ENCODE assay signal across 5 fruit fly cellular contexts in genomic region chr3L:19904411-19905135, dm6.
TF ChIP-seq lines count a peak whose summit lies in the region.

No protein-coding gene starts in this region.

- TF ChIP-seq CTCF in whole organism, embryonic (GFP tag; optimal IDR thresholded peaks at IDR 0.05; lab: Kevin White, UChicago) = no peak

TF ChIP-seq in whole organism, adult, 20 proteins besides CTCF, POLR2A, EP300 and RAD21:
- TF ChIP-seq tj (GFP tag; optimal IDR thresholded peaks at IDR 0.05; lab: Kevin White, UChicago) (peak; percentile 57), ovo (GFP tag; optimal IDR thresholded peaks at IDR 0.05; lab: Kevin White, UChicago) (no peak), kay (GFP tag; lab: Kevin White, UChicago; ENCODE audit: borderline replicate concordance) (peak; percentile 85), cic (GFP tag; optimal IDR thresholded peaks at IDR 0.05; lab: Kevin White, UChicago) (peak; percentile 44), CG12768 (GFP tag; optimal IDR thresholded peaks at IDR 0.05; lab: Kevin White, UChicago) (peak; percentile 49)

TF ChIP-seq in whole organism, embryonic, 481 proteins besides CTCF, POLR2A, EP300 and RAD21:
- TF ChIP-seq CG4360 (GFP tag; IDR thresholded peaks at IDR 0.05; lab: Robert Waterston, UW) = peak; percentile 97
- peak; percentile 12 for TF ChIP-seq sd (tag; optimal IDR thresholded peaks at IDR 0.05; lab: Kevin White, UChicago)
- TF ChIP-seq NC2β (GFP tag; optimal IDR thresholded peaks at IDR 0.05; lab: Kevin White, UChicago) = no peak
- peak; percentile 16 for TF ChIP-seq kni (GFP tag; optimal IDR thresholded peaks at IDR 0.05; lab: Kevin White, UChicago)
- TF ChIP-seq seq (GFP tag; IDR thresholded peaks at IDR 0.05; lab: Robert Waterston, UW) = no peak
- TF ChIP-seq dm (GFP tag; optimal IDR thresholded peaks at IDR 0.05; lab: Kevin White, UChicago) = no peak
- peak in 1 of 2 experiments; percentile 79 for TF ChIP-seq Pdp1 (GFP tag; optimal IDR thresholded peaks at IDR 0.05; lab: Kevin White, UChicago)
- peak; percentile 36; the same call in 1 of the 2 replicates for TF ChIP-seq stc (GFP tag; IDR thresholded peaks at IDR 0.05; lab: Robert Waterston, UW)
- no peak for TF ChIP-seq pan (optimal IDR thresholded peaks at IDR 0.05; lab: Kevin White, UChicago)
- TF ChIP-seq pan (GFP tag; optimal IDR thresholded peaks at IDR 0.05 in 1 of 2, IDR thresholded peaks at IDR 0.05 in 1 of 2) = no peak
- TF ChIP-seq CG3726 (GFP tag; IDR thresholded peaks at IDR 0.05; lab: Robert Waterston, UW) = no peak
- peak; percentile 34 for TF ChIP-seq cg (GFP tag; optimal IDR thresholded peaks at IDR 0.05; lab: Kevin White, UChicago)
- no peak for TF ChIP-seq p53 (GFP tag; optimal IDR thresholded peaks at IDR 0.05; lab: Kevin White, UChicago)
- TF ChIP-seq lab (GFP tag; optimal IDR thresholded peaks at IDR 0.05; lab: Kevin White, UChicago) = peak; percentile 1
- TF ChIP-seq vnd (GFP tag; IDR thresholded peaks at IDR 0.05; lab: Robert Waterston, UW; ENCODE audit: partially characterized antibody) = no peak
- no peak for TF ChIP-seq bcd (GFP tag; optimal IDR thresholded peaks at IDR 0.05; lab: Kevin White, UChicago)
- TF ChIP-seq Med (GFP tag; lab: Kevin White, UChicago) = peak; percentile 47

TF ChIP-seq in whole organism, prepupa, 60 proteins besides CTCF, POLR2A, EP300 and RAD21 (continues in another document):
- TF ChIP-seq acj6 (GFP tag; optimal IDR thresholded peaks at IDR 0.05; lab: Kevin White, UChicago) (no peak), Smox (GFP tag; optimal IDR thresholded peaks at IDR 0.05; lab: Kevin White, UChicago) (no peak), CG3919 (GFP tag; optimal IDR thresholded peaks at IDR 0.05; lab: Kevin White, UChicago) (no peak), CG16779 (tag; optimal IDR thresholded peaks at IDR 0.05; lab: Kevin White, UChicago) (peak; percentile 1), CG6808 (GFP tag; optimal IDR thresholded peaks at IDR 0.05; lab: Kevin White, UChicago) (no peak), CG6163 (GFP tag; IDR thresholded peaks at IDR 0.05; lab: Robert Waterston, UW) (no peak), CG11902 (GFP tag; optimal IDR thresholded peaks at IDR 0.05; lab: Kevin White, UChicago) (no peak), CG8119 (GFP tag; IDR thresholded peaks at IDR 0.05; lab: Robert Waterston, UW) (peak; percentile 45; the same call in 1 of the 3 replicates), OdsH (GFP tag; optimal IDR thresholded peaks at IDR 0.05; lab: Kevin White, UChicago) (no peak), dsx (GFP tag; optimal IDR thresholded peaks at IDR 0.05; lab: Kevin White, UChicago; ENCODE audit: poor library complexity, severe bottlenecking) (peak; percentile 2), Sox102F (GFP tag; optimal IDR thresholded peaks at IDR 0.05; lab: Kevin White, UChicago) (no peak), Eip78C (GFP tag; lab: Kevin White, UChicago) (peak; percentile 14), CG1621 (tag; optimal IDR thresholded peaks at IDR 0.05; lab: Kevin White, UChicago) (no peak), Lpt (GFP tag; optimal IDR thresholded peaks at IDR 0.05; lab: Kevin White, UChicago) (no peak), spab (GFP tag; optimal IDR thresholded peaks at IDR 0.05; lab: Kevin White, UChicago) (no peak), CG11762 (GFP tag; optimal IDR thresholded peaks at IDR 0.05; lab: Kevin White, UChicago; ENCODE audit: insufficient read depth) (no peak), fd85E (GFP tag; optimal IDR thresholded peaks at IDR 0.05; lab: Kevin White, UChicago) (no peak), CG7368 (GFP tag; optimal IDR thresholded peaks at IDR 0.05; lab: Kevin White, UChicago) (no peak), salr (GFP tag; optimal IDR thresholded peaks at IDR 0.05; lab: Kevin White, UChicago) (no peak), fkh (GFP tag; optimal IDR thresholded peaks at IDR 0.05; lab: Kevin White, UChicago) (peak; percentile 20), CG10669 (GFP tag; optimal IDR thresholded peaks at IDR 0.05; lab: Kevin White, UChicago) (no peak), net (GFP tag; optimal IDR thresholded peaks at IDR 0.05; lab: Kevin White, UChicago) (no peak), Sox15 (GFP tag; optimal IDR thresholded peaks at IDR 0.05; lab: Kevin White, UChicago) (no peak), CG4318 (GFP tag; optimal IDR thresholded peaks at IDR 0.05; lab: Kevin White, UChicago) (no peak), esn (GFP tag; optimal IDR thresholded peaks at IDR 0.05; lab: Kevin White, UChicago) (no peak)

TF ChIP-seq in whole organism, pupa, 21 proteins besides CTCF, POLR2A, EP300 and RAD21:
- TF ChIP-seq Snoo (tag; optimal IDR thresholded peaks at IDR 0.05; lab: Kevin White, UChicago) (no peak), EcR (GFP tag; optimal IDR thresholded peaks at IDR 0.05; lab: Kevin White, UChicago) (peak; percentile 36), CG9948 (tag; optimal IDR thresholded peaks at IDR 0.05; lab: Kevin White, UChicago) (no peak), CG13204 (GFP tag; optimal IDR thresholded peaks at IDR 0.05; lab: Kevin White, UChicago) (peak; percentile 25), Pif1A (GFP tag; optimal IDR thresholded peaks at IDR 0.05; lab: Kevin White, UChicago) (no peak)

TF ChIP-seq in whole organism, wandering third instar larva, 38 proteins besides CTCF, POLR2A, EP300 and RAD21:
- TF ChIP-seq sv (GFP tag; optimal IDR thresholded peaks at IDR 0.05; lab: Kevin White, UChicago) (no peak), HLH106 (tag; optimal IDR thresholded peaks at IDR 0.05; lab: Kevin White, UChicago) (no peak), usp (GFP tag; optimal IDR thresholded peaks at IDR 0.05; lab: Kevin White, UChicago) (no peak), Rel (GFP tag; optimal IDR thresholded peaks at IDR 0.05; lab: Kevin White, UChicago) (no peak), Rel (tag; optimal IDR thresholded peaks at IDR 0.05; lab: Kevin White, UChicago) (peak; percentile 41)
